Worm (Caenorhabditis elegans) whole organism, midembryonic: ENCODE measurements around the gene nhr-175.

Source experiments
- T22C8.4 ChIP-seq: fragments of 200-800 bp; sonication (Bioruptor generic); IDR thresholded peaks from 2 replicates; pipeline ENCODE4 v1.3.6; 2022; ENCODE audit warnings: missing genetic modification characterization, missing compliant biosample characterization
- tab-1 ChIP-seq: fragments of 200-800 bp; sonication (Bioruptor generic); IDR thresholded peaks from 2 replicates; pipeline ENCODE4 v1.3.6; 2022; ENCODE audit warnings: missing genetic modification characterization, missing compliant biosample characterization

DNA sequence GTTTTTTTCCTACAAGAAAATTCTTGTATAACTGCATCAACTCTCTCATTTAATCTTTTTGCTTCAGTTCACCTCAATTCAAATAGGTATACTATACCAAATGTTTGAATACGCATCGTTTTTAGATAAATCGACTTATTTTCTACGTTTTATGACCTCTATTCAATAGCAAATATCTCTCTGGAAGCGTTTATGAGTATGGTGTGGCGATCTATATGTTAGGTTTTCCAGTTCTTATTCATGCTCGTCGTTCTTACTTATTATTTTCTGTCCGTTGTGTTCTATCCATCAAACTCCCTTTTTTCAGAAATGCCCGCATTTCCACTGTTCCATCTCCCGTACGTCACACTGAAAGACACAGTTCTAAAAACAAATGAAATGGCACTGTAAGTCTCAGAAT, 14.1 kb downstream of the nhr-175 start, which contains the start of gene T22G5.3:
- no peak for TF ChIP-seq T22C8.4 (GFP tag; lab: Robert Waterston, UW)
- no peak for TF ChIP-seq tab-1 (GFP tag; lab: Robert Waterston, UW)
